Fruit fly (Drosophila melanogaster) whole organism, embryonic: ENCODE results near the gene CG10602.

Experiments
- Abd-B ChIP-seq: fragments of 200-800 bp; sonication (Bioruptor generic); optimal IDR thresholded peaks from 2 replicates; lab custom pipeline; 2018; ENCODE audit warnings: missing biosample characterization, mild to moderate bottlenecking, missing genetic modification characterization, moderate library complexity
- Atf3 ChIP-seq: fragments of 200-800 bp; sonication (Bioruptor generic); optimal IDR thresholded peaks from 3 replicates; lab custom pipeline; 2016; ENCODE audit warnings: missing biosample characterization, missing genetic modification characterization
- B-H2 ChIP-seq: fragments of 200-800 bp; sonication (Bioruptor generic); optimal IDR thresholded peaks from 2 replicates; lab custom pipeline; 2018; ENCODE audit warnings: missing biosample characterization, mild to moderate bottlenecking, missing genetic modification characterization
- CG10565 ChIP-seq: fragments of 200-800 bp; sonication (Bioruptor generic); optimal IDR thresholded peaks from 3 replicates; lab custom pipeline; 2016; ENCODE audit warnings: missing biosample characterization, mild to moderate bottlenecking, missing genetic modification characterization
- CG10979 ChIP-seq: fragments of 200-800 bp; sonication (Bioruptor generic); optimal IDR thresholded peaks from 2 replicates; lab custom pipeline; 2018; ENCODE audit warnings: missing biosample characterization, mild to moderate bottlenecking, missing genetic modification characterization, moderate library complexity
- CG11696 ChIP-seq: fragments of 200-800 bp; sonication (Bioruptor generic); IDR thresholded peaks from 2 replicates; pipeline ENCODE4 v1.3.6; 2022; ENCODE audit warnings: missing biosample characterization, missing genetic modification characterization
- CG12071 ChIP-seq: fragments of 200-800 bp; sonication (Bioruptor generic); optimal IDR thresholded peaks from 3 replicates; lab custom pipeline; 2018; ENCODE audit warnings: missing biosample characterization, mild to moderate bottlenecking, missing genetic modification characterization
- CG12219 ChIP-seq: fragments of 200-800 bp; sonication (Bioruptor generic); optimal IDR thresholded peaks from 3 replicates; lab custom pipeline; 2018; ENCODE audit warnings: missing biosample characterization, mild to moderate bottlenecking, missing genetic modification characterization
- CG1832 ChIP-seq: fragments of 200-800 bp; sonication (Bioruptor generic); optimal IDR thresholded peaks from 2 replicates; lab custom pipeline; 2017; ENCODE audit warnings: missing biosample characterization, mild to moderate bottlenecking, missing genetic modification characterization, inconsistent platforms
- CG2116 ChIP-seq: fragments of 200-800 bp; sonication (Bioruptor generic); optimal IDR thresholded peaks from 3 replicates; lab custom pipeline; 2018; ENCODE audit warnings: missing biosample characterization, mild to moderate bottlenecking, missing genetic modification characterization
- CG2129 ChIP-seq: fragments of 200-800 bp; sonication (Bioruptor generic); IDR thresholded peaks from 2 replicates; pipeline ENCODE4 v1.3.6; 2022; ENCODE audit warnings: missing biosample characterization, missing genetic modification characterization; ENCODE audit not compliant: partially characterized antibody
- CG2678 ChIP-seq: fragments of 200-800 bp; sonication (Bioruptor generic); optimal IDR thresholded peaks from 3 replicates; lab custom pipeline; 2019; ENCODE audit warnings: missing biosample characterization, mild to moderate bottlenecking, missing genetic modification characterization, moderate library complexity
- CG31388 ChIP-seq: fragments of 200-800 bp; sonication (Bioruptor generic); optimal IDR thresholded peaks from 2 replicates; lab custom pipeline; 2016; ENCODE audit warnings: missing biosample characterization, missing genetic modification characterization
- CG32767 ChIP-seq: fragments of 200-800 bp; sonication (Bioruptor generic); IDR thresholded peaks from 2 replicates; pipeline ENCODE4 v1.3.6; 2022; ENCODE audit warnings: missing biosample characterization, missing genetic modification characterization
- CG4730 ChIP-seq: fragments of 200-800 bp; sonication (Bioruptor generic); IDR thresholded peaks from 2 replicates; pipeline ENCODE4 v1.3.6; 2022; ENCODE audit warnings: missing biosample characterization, missing genetic modification characterization
- CG7963 ChIP-seq: fragments of 200-800 bp; sonication (Bioruptor generic); IDR thresholded peaks from 3 replicates; pipeline ENCODE4 v1.3.6; 2022; ENCODE audit warnings: missing biosample characterization, missing genetic modification characterization; ENCODE audit not compliant: partially characterized antibody
- CG7987 ChIP-seq: fragments of 200-800 bp; sonication (Bioruptor generic); optimal IDR thresholded peaks from 2 replicates; lab custom pipeline; 2018; ENCODE audit warnings: missing biosample characterization, mild to moderate bottlenecking, missing genetic modification characterization, moderate library complexity
- CG8359 ChIP-seq: fragments of 200-800 bp; sonication (Bioruptor generic); optimal IDR thresholded peaks from 2 replicates; lab custom pipeline; 2017; ENCODE audit warnings: missing biosample characterization, mild to moderate bottlenecking, missing genetic modification characterization, borderline replicate concordance
- CrebB ChIP-seq: fragments of 200-800 bp; sonication (Bioruptor generic); optimal IDR thresholded peaks from 3 replicates; lab custom pipeline; 2018; ENCODE audit warnings: missing biosample characterization, mild to moderate bottlenecking, missing genetic modification characterization
- Oaz ChIP-seq: fragments of 200-800 bp; sonication (Bioruptor generic); IDR thresholded peaks from 2 replicates; pipeline ENCODE4 v1.3.6; 2022; ENCODE audit warnings: missing biosample characterization, missing genetic modification characterization
- Oli ChIP-seq: fragments of 200-800 bp; sonication (Bioruptor generic); optimal IDR thresholded peaks from 2 replicates; lab custom pipeline; 2018; ENCODE audit warnings: missing biosample characterization, mild to moderate bottlenecking, missing genetic modification characterization, moderate library complexity
- Ravus ChIP-seq: fragments of 200-800 bp; sonication (Bioruptor generic); IDR thresholded peaks from 2 replicates; pipeline ENCODE4 v1.3.6; 2022; ENCODE audit warnings: missing biosample characterization, missing genetic modification characterization
- Rx ChIP-seq: fragments of 200-800 bp; sonication (Bioruptor generic); IDR thresholded peaks from 2 replicates; pipeline ENCODE4 v1.3.6; 2022; ENCODE audit warnings: missing biosample characterization, missing genetic modification characterization
- Six4 ChIP-seq: fragments of 200-800 bp; sonication (Bioruptor generic); optimal IDR thresholded peaks from 2 replicates; lab custom pipeline; 2016; ENCODE audit warnings: missing biosample characterization, missing genetic modification characterization
- Usf ChIP-seq: fragments of 200-800 bp; sonication (Bioruptor generic); optimal IDR thresholded peaks from 2 replicates; lab custom pipeline; 2017; ENCODE audit warnings: missing genotype, missing biosample characterization, missing genetic modification characterization
- amos ChIP-seq: fragments of 200-800 bp; sonication (Bioruptor generic); IDR thresholded peaks from 2 replicates; pipeline ENCODE4 v1.3.6; 2022; ENCODE audit warnings: missing biosample characterization, missing genetic modification characterization; ENCODE audit not compliant: partially characterized antibody
- ash1 ChIP-seq: fragments of 200-800 bp; sonication (Bioruptor generic); optimal IDR thresholded peaks from 2 replicates; lab custom pipeline; 2018; ENCODE audit warnings: missing biosample characterization, mild to moderate bottlenecking, missing genetic modification characterization
- bbx ChIP-seq: fragments of 200-800 bp; sonication (Bioruptor generic); IDR thresholded peaks from 2 replicates; pipeline ENCODE4 v1.3.6; 2022; ENCODE audit warnings: missing biosample characterization, missing genetic modification characterization; ENCODE audit not compliant: partially characterized antibody
- cad ChIP-seq: fragments of >200 bp; optimal IDR thresholded peaks from 2 replicates; lab custom pipeline; 2017; ENCODE audit warnings: missing biosample characterization, missing genetic modification characterization
- cato ChIP-seq: fragments of 200-800 bp; sonication (Bioruptor generic); optimal IDR thresholded peaks from 2 replicates; lab custom pipeline; 2016; ENCODE audit warnings: missing biosample characterization, missing genetic modification characterization, borderline replicate concordance
- caup ChIP-seq: fragments of 200-800 bp; sonication (Bioruptor generic); optimal IDR thresholded peaks from 3 replicates; lab custom pipeline; 2017; ENCODE audit warnings: missing biosample characterization, mild to moderate bottlenecking, missing genetic modification characterization, moderate library complexity; ENCODE audit not compliant: severe bottlenecking
- dan ChIP-seq: fragments of 200-800 bp; sonication (Bioruptor generic); IDR thresholded peaks from 2 replicates; pipeline ENCODE4 v1.3.6; 2022; ENCODE audit warnings: missing biosample characterization, missing genetic modification characterization
- ewg ChIP-seq: fragments of 200-800 bp; sonication (Bioruptor generic); optimal IDR thresholded peaks from 3 replicates; lab custom pipeline; 2017; ENCODE audit warnings: mild to moderate bottlenecking, missing biosample characterization, missing genetic modification reagents, missing genetic modification characterization
- gce ChIP-seq: fragments of 200-800 bp; sonication (Bioruptor generic); IDR thresholded peaks from 3 replicates; pipeline ENCODE4 v1.3.6; 2022; ENCODE audit warnings: missing biosample characterization, missing genetic modification characterization
- gcm ChIP-seq: fragments of 200-800 bp; sonication (Bioruptor generic); optimal IDR thresholded peaks from 2 replicates; lab custom pipeline; 2019; ENCODE audit warnings: missing biosample characterization, mild to moderate bottlenecking, missing genetic modification characterization, moderate library complexity
- insv ChIP-seq, 2 experiments: fragments of 200-800 bp; sonication (Bioruptor generic); optimal IDR thresholded peaks; 3 replicates each; lab custom pipeline; 2016 to 2018; ENCODE audit warnings: missing biosample characterization in 2 of 2, missing genetic modification characterization in 2 of 2
- inv ChIP-seq: fragments of 200-800 bp; sonication (Bioruptor generic); IDR thresholded peaks from 2 replicates; pipeline ENCODE4 v1.3.6; 2022; ENCODE audit warnings: missing biosample characterization, missing genetic modification characterization; ENCODE audit not compliant: partially characterized antibody
- lilli ChIP-seq: fragments of 200-800 bp; sonication (Bioruptor generic); optimal IDR thresholded peaks from 3 replicates; lab custom pipeline; 2016; ENCODE audit warnings: missing biosample characterization, missing genetic modification characterization
- nau ChIP-seq: fragments of 200-800 bp; sonication (Bioruptor generic); optimal IDR thresholded peaks from 3 replicates; lab custom pipeline; 2017; ENCODE audit warnings: missing biosample characterization, mild to moderate bottlenecking, missing genetic modification characterization, missing genetic modification reagents
- rib ChIP-seq: fragments of 200-800 bp; sonication (Bioruptor generic); IDR thresholded peaks from 2 replicates; pipeline ENCODE4 v1.3.6; 2022; ENCODE audit warnings: missing biosample characterization, missing genetic modification characterization
- ro ChIP-seq: fragments of 200-800 bp; sonication (Bioruptor generic); IDR thresholded peaks from 2 replicates; pipeline ENCODE4 v1.3.6; 2022; ENCODE audit warnings: missing biosample characterization, missing genetic modification characterization
- sens-2 ChIP-seq: fragments of 200-800 bp; sonication (Bioruptor generic); IDR thresholded peaks from 2 replicates; pipeline ENCODE4 v1.3.6; 2022; ENCODE audit warnings: missing biosample characterization, missing genetic modification characterization
- slou ChIP-seq: fragments of 200-800 bp; sonication (Bioruptor generic); optimal IDR thresholded peaks from 3 replicates; lab custom pipeline; 2016; ENCODE audit warnings: missing biosample characterization, missing genetic modification characterization
- sob ChIP-seq: fragments of 200-800 bp; sonication (Bioruptor generic); IDR thresholded peaks from 2 replicates; pipeline ENCODE4 v1.3.6; 2022; ENCODE audit warnings: missing biosample characterization, missing genetic modification characterization
- tgo ChIP-seq: fragments of 200-800 bp; sonication (Bioruptor generic); IDR thresholded peaks from 3 replicates; pipeline ENCODE4 v1.3.6; 2022; ENCODE audit warnings: missing biosample characterization, missing genetic modification characterization
- tin ChIP-seq: fragments of 200-800 bp; sonication (Bioruptor generic); optimal IDR thresholded peaks from 3 replicates; lab custom pipeline; 2016; ENCODE audit warnings: missing biosample characterization, missing genetic modification characterization
- toy ChIP-seq: fragments of 200-800 bp; sonication (Bioruptor generic); IDR thresholded peaks from 2 replicates; pipeline ENCODE4 v1.3.6; 2022; ENCODE audit warnings: missing biosample characterization, missing genetic modification characterization
- unpg ChIP-seq: fragments of 200-800 bp; sonication (Bioruptor generic); optimal IDR thresholded peaks from 3 replicates; lab custom pipeline; 2018; ENCODE audit warnings: missing biosample characterization, mild to moderate bottlenecking, missing genetic modification characterization, moderate library complexity
- vnd ChIP-seq: fragments of 200-800 bp; sonication (Bioruptor generic); IDR thresholded peaks from 3 replicates; pipeline ENCODE4 v1.3.6; 2022; ENCODE audit warnings: missing biosample characterization, missing genetic modification characterization; ENCODE audit not compliant: partially characterized antibody
- wor ChIP-seq: fragments of 200-800 bp; sonication (Bioruptor generic); IDR thresholded peaks from 2 replicates; pipeline ENCODE4 v1.3.6; 2022; ENCODE audit warnings: missing biosample characterization, missing genetic modification characterization
- zfh1 ChIP-seq: fragments of 200-800 bp; sonication (Bioruptor generic); IDR thresholded peaks from 3 replicates; pipeline ENCODE4 v1.3.6; 2022; ENCODE audit warnings: missing biosample characterization, missing genetic modification characterization

CG10602 gene

dm6 chr2L:18822805-18823204 lies 36.2 kb downstream of the CG10602 start (continued):
- TF ChIP-seq ro (GFP tag; lab: Robert Waterston, UW): no peak
- peak; percentile 16 for TF ChIP-seq gcm
- TF ChIP-seq CG4730 (GFP tag; lab: Robert Waterston, UW): 0 out of 2 replicates have a peak, but pooled peaks have one; percentile 15
- TF ChIP-seq dan (GFP tag; lab: Robert Waterston, UW): no peak
- no peak for TF ChIP-seq lilli (GFP tag; lab: Kevin White, UChicago)
- no peak for TF ChIP-seq rib (GFP tag; lab: Robert Waterston, UW)
- TF ChIP-seq CG31388: no peak
- no peak for TF ChIP-seq ash1 (GFP tag; lab: Kevin White, UChicago)
- no peak for TF ChIP-seq toy (GFP tag; lab: Robert Waterston, UW)
- no peak for TF ChIP-seq CG7963 (GFP tag; lab: Robert Waterston, UW)
- no peak for TF ChIP-seq ewg (GFP tag; lab: Kevin White, UChicago)
- TF ChIP-seq inv (GFP tag; lab: Robert Waterston, UW): no peak
- TF ChIP-seq tin: no peak
- peak; percentile 4 for TF ChIP-seq CG10979 (tag; lab: Kevin White, UChicago)
- TF ChIP-seq vnd (GFP tag; lab: Robert Waterston, UW): no peak
- TF ChIP-seq Rx: no peak
- TF ChIP-seq CG2129 (GFP tag; lab: Robert Waterston, UW): no peak
- TF ChIP-seq unpg: peak; percentile 54
- peak; percentile 49; the same call in 1 of the 3 replicates for TF ChIP-seq gce
- no peak for TF ChIP-seq Ravus (GFP tag; lab: Robert Waterston, UW)
- no peak for TF ChIP-seq Oaz (GFP tag; lab: Robert Waterston, UW)
- no peak for TF ChIP-seq wor (GFP tag; lab: Robert Waterston, UW)
- peak; percentile 69 for TF ChIP-seq sob (GFP tag; lab: Robert Waterston, UW)
- peak; percentile 72; the same call in 2 of the 3 replicates for TF ChIP-seq zfh1 (GFP tag; lab: Robert Waterston, UW)
- no peak for TF ChIP-seq Atf3
- peak; percentile 49 for TF ChIP-seq nau (GFP tag; lab: Kevin White, UChicago)
- no peak for TF ChIP-seq tgo (GFP tag; lab: Robert Waterston, UW)
- peak; percentile 4 for TF ChIP-seq Six4
- no peak for TF ChIP-seq Usf
- TF ChIP-seq sens-2: 0 out of 2 replicates have a peak, but pooled peaks have one; percentile 38
- no peak for TF ChIP-seq CG12219 (GFP tag; lab: Kevin White, UChicago)
- TF ChIP-seq CG1832: no peak
- no peak for TF ChIP-seq Abd-B (GFP tag; lab: Kevin White, UChicago)
- no peak for TF ChIP-seq CG2116 (GFP tag; lab: Kevin White, UChicago)
- peak in 1 of 2 experiments; percentile 14 for TF ChIP-seq insv (GFP tag; optimal IDR thresholded peaks at IDR 0.05; lab: Kevin White, UChicago)
- no peak for TF ChIP-seq cato (GFP tag; lab: Kevin White, UChicago)
- peak; percentile 50 for TF ChIP-seq caup (GFP tag; lab: Kevin White, UChicago)
- TF ChIP-seq CG2678 (tag; lab: Kevin White, UChicago): peak; percentile 54
- peak; percentile 60 for TF ChIP-seq CG12071 (GFP tag; lab: Kevin White, UChicago)
- TF ChIP-seq Oli: peak; percentile 4
- TF ChIP-seq bbx (GFP tag; lab: Robert Waterston, UW): no peak
- TF ChIP-seq CG10565 (GFP tag; lab: Kevin White, UChicago): no peak
- no peak for TF ChIP-seq B-H2 (GFP tag; lab: Kevin White, UChicago)
- peak; percentile 28 for TF ChIP-seq CG8359
- TF ChIP-seq CrebB (tag; lab: Kevin White, UChicago): peak; percentile 57
- TF ChIP-seq CG11696 (GFP tag; lab: Robert Waterston, UW): no peak
- peak; percentile 28 for TF ChIP-seq slou (GFP tag; lab: Kevin White, UChicago)
- peak; percentile 91 for TF ChIP-seq CG7987
- no peak for TF ChIP-seq amos (GFP tag; lab: Robert Waterston, UW)
- no peak for TF ChIP-seq CG32767 (GFP tag; lab: Robert Waterston, UW)
- TF ChIP-seq cad (GFP tag; lab: Kevin White, UChicago): no peak
